Worm (Caenorhabditis elegans): ENCODE results near the gene Y54G2A.38.

Gene Y54G2A.38

ce11 chrIV:2759163-2759562, at the start of gene Y54G2A.38:
Y54G2A.38 (plus strand) TSS chrIV:2759463.
- TF ChIP-seq ceh-16 (tag; optimal IDR thresholded peaks at IDR 0.05) (no peak), unc-62 (GFP tag; optimal IDR thresholded peaks at IDR 0.05) (no peak), ztf-1 (GFP tag; conservative IDR thresholded peaks at IDR 0.05) (no peak), elt-3 (tag; optimal IDR thresholded peaks at IDR 0.05) (no peak), mbf-1 (tag; optimal IDR thresholded peaks at IDR 0.05) (no peak), ztf-4 (tag; optimal IDR thresholded peaks at IDR 0.05) (no peak), mdl-1 (tag; optimal IDR thresholded peaks at IDR 0.05) (no peak), Y55F3AM.14 (GFP tag; optimal IDR thresholded peaks at IDR 0.05) (no peak), lin-11 (tag; optimal IDR thresholded peaks at IDR 0.05) (no peak), fos-1 (tag; optimal IDR thresholded peaks at IDR 0.05) (no peak), F13H6.1 (tag; optimal IDR thresholded peaks at IDR 0.05) (no peak), sma-3 (GFP tag; optimal IDR thresholded peaks at IDR 0.05) (no peak), peb-1 (tag; optimal IDR thresholded peaks at IDR 0.05) (no peak), snpc-4 (tag; optimal IDR thresholded peaks at IDR 0.05) (no peak), elt-1 (tag; optimal IDR thresholded peaks at IDR 0.05) (no peak), nhr-25 (tag; optimal IDR thresholded peaks at IDR 0.05) (no peak), sma-9 (GFP tag; optimal IDR thresholded peaks at IDR 0.05) (no peak), sma-9 (tag; optimal IDR thresholded peaks at IDR 0.05) (no peak)

- no peak for TF ChIP-seq alr-1 (tag; optimal IDR thresholded peaks at IDR 0.05)
- no peak for TF ChIP-seq elt-1 (tag; optimal IDR thresholded peaks at IDR 0.05)
- TF ChIP-seq ztf-4 (tag; optimal IDR thresholded peaks at IDR 0.05) = peak; percentile 46
- no peak for TF ChIP-seq mab-5 (tag; optimal IDR thresholded peaks at IDR 0.05)
- TF ChIP-seq nhr-237 (tag; optimal IDR thresholded peaks at IDR 0.05) = no peak
- TF ChIP-seq ztf-11 (tag; optimal IDR thresholded peaks at IDR 0.05) = no peak
- TF ChIP-seq unc-39 (tag; optimal IDR thresholded peaks at IDR 0.05) = no peak
- TF ChIP-seq ZK546.5 (tag; optimal IDR thresholded peaks at IDR 0.05) = no peak
- TF ChIP-seq C34F6.9 (tag; optimal IDR thresholded peaks at IDR 0.05) = no peak
- no peak for TF ChIP-seq nhr-12 (tag; optimal IDR thresholded peaks at IDR 0.05)
- TF ChIP-seq gmeb-1 (tag; optimal IDR thresholded peaks at IDR 0.05) = peak; percentile 12
- TF ChIP-seq ceh-16 (tag; optimal IDR thresholded peaks at IDR 0.05) = no peak
- TF ChIP-seq unc-55 (GFP tag; optimal IDR thresholded peaks at IDR 0.05) = peak; percentile 25
- TF ChIP-seq nhr-11 (tag; optimal IDR thresholded peaks at IDR 0.05) = no peak
- TF ChIP-seq ama-1 (optimal IDR thresholded peaks at IDR 0.05) = no peak
- no peak for TF ChIP-seq sma-9 (GFP tag; optimal IDR thresholded peaks at IDR 0.05)
- no peak for TF ChIP-seq sma-9 (tag; optimal IDR thresholded peaks at IDR 0.05)
- TF ChIP-seq sma-3 (GFP tag; optimal IDR thresholded peaks at IDR 0.05) = no peak
- TF ChIP-seq nhr-6 (tag; optimal IDR thresholded peaks at IDR 0.05) = no peak
- no peak for TF ChIP-seq ceh-82 (tag; optimal IDR thresholded peaks at IDR 0.05)
- peak in 1 of 2 experiments; percentile 20 for TF ChIP-seq lsy-2 (tag; optimal IDR thresholded peaks at IDR 0.05)
Measured at ce11 chrIV:2709590-2710201, 49.6 kb upstream of the Y54G2A.38 start.

DNA sequence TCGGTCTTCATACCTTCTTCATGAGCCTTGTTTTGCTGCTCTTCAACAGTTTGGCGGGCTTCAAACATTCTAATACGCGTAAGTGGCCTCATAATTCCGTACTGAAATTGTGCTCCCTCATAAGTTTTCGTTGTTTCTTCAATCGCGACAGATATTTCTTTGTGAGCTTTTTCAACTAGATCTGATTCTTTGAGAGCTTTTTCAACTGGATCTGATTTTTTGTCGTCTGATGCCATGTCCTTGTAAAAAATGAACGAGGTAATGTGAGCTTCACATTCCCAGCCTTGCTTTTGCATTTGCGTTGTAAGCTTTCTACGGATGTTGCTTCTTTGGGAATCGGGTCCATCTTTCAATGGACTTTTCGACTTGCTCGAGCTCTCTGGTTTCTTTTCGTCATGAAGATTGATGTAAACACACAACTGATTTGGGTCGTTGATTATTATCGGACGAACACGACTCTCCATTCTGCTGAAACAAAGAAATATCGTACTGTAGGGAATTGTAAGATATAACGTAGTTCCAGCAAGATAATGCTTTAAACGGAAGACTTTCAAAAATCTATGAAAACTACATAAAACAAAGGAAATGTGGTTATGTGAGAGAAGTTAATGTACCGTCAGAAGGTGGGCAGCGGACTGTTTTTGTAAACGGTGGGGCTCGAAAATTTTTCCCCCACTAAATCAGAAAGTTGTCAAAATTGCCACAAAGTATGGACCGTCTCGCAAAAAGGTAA, 48.9 kb upstream of the Y54G2A.38 start, which contains the start of gene Y94H6A.10:
Gene Y94H6A.10, minus strand, starts transcription at position 464 of the 733 bp plus-strand sequence.
- TF ChIP-seq lin-39 (tag; optimal IDR thresholded peaks at IDR 0.05) (no peak), ama-1 (optimal IDR thresholded peaks at IDR 0.05) (peak; percentile 40)

- TF ChIP-seq unc-39 (tag; optimal IDR thresholded peaks at IDR 0.05) = no peak
- TF ChIP-seq lin-39 (tag; optimal IDR thresholded peaks at IDR 0.05) = no peak
- no peak for TF ChIP-seq R02D3.7 (tag; optimal IDR thresholded peaks at IDR 0.05)
- no peak for TF ChIP-seq mab-5 (tag; optimal IDR thresholded peaks at IDR 0.05)
- no peak for TF ChIP-seq nhr-21 (tag; optimal IDR thresholded peaks at IDR 0.05)
- TF ChIP-seq unc-55 (GFP tag; optimal IDR thresholded peaks at IDR 0.05) = peak; percentile 47
- TF ChIP-seq ZK546.5 (tag; optimal IDR thresholded peaks at IDR 0.05) = no peak
- no peak for TF ChIP-seq Y55F3AM.14 (GFP tag; optimal IDR thresholded peaks at IDR 0.05)
- peak; percentile 19 for TF ChIP-seq fos-1 (tag; optimal IDR thresholded peaks at IDR 0.05)
- TF ChIP-seq alr-1 (tag; optimal IDR thresholded peaks at IDR 0.05) = no peak
- TF ChIP-seq sma-9 (GFP tag; optimal IDR thresholded peaks at IDR 0.05) = no peak
- no peak for TF ChIP-seq sma-9 (tag; optimal IDR thresholded peaks at IDR 0.05)
- TF ChIP-seq lsy-2 (tag; optimal IDR thresholded peaks at IDR 0.05) = peak in 1 of 2 experiments; percentile 15
- no peak for TF ChIP-seq nhr-11 (tag; optimal IDR thresholded peaks at IDR 0.05)
- TF ChIP-seq skn-1 (tag; optimal IDR thresholded peaks at IDR 0.05) = peak; percentile 94
- no peak for TF ChIP-seq nhr-6 (tag; optimal IDR thresholded peaks at IDR 0.05)
- no peak for TF ChIP-seq mbf-1 (tag; optimal IDR thresholded peaks at IDR 0.05)
- TF ChIP-seq ceh-16 (tag; optimal IDR thresholded peaks at IDR 0.05) = no peak
- TF ChIP-seq blmp-1 (tag; optimal IDR thresholded peaks at IDR 0.05; ENCODE audit: insufficient read depth) = no peak
- no peak for TF ChIP-seq ztf-4 (tag; optimal IDR thresholded peaks at IDR 0.05)
- peak; percentile 65 for TF ChIP-seq ama-1 (optimal IDR thresholded peaks at IDR 0.05)
- no peak for TF ChIP-seq F13H6.1 (tag; optimal IDR thresholded peaks at IDR 0.05)
- no peak for TF ChIP-seq ztf-1 (GFP tag; conservative IDR thresholded peaks at IDR 0.05)
- no peak for TF ChIP-seq dmd-4 (tag; optimal IDR thresholded peaks at IDR 0.05)
- no peak for TF ChIP-seq nhr-77 (tag; optimal IDR thresholded peaks at IDR 0.05)
- TF ChIP-seq nhr-129 (tag; optimal IDR thresholded peaks at IDR 0.05) = no peak
- TF ChIP-seq lin-13 (GFP tag; optimal IDR thresholded peaks at IDR 0.05) = peak; percentile 23
- no peak for TF ChIP-seq nhr-10 (tag; optimal IDR thresholded peaks at IDR 0.05)
- TF ChIP-seq gmeb-1 (tag; optimal IDR thresholded peaks at IDR 0.05) = no peak
Measured at ce11 chrIV:2711122-2711669, 48.1 kb upstream of the Y54G2A.38 start.

All from whole organism, L2 larva.